Fruit fly (Drosophila melanogaster): ENCODE data around the gene mfr.

DNA sequence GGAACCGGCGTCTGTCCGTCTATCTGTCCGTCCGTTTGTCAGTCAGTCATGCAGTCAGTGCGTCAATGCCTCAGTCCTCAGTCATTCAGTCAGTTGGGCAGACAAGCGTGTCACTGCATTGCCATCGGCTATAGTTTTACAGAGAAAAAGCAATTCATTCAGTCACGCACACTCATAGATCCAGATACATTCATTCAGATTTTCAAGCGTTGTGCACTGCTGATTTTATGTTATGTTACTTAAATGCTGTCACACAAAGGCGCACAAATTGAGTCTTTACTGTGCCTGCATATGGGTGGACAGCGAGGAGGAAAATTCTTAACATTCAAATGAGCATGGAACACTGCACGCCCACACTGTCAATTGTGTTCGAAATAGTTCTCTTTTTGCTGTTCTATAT lies 47.3 kb downstream of the mfr start:
- TF ChIP-seq Crg-1 (GFP tag; optimal IDR thresholded peaks at IDR 0.05) (no peak), Mnt (GFP tag; optimal IDR thresholded peaks at IDR 0.05) (no peak)
